Fruit fly (Drosophila melanogaster): ENCODE data around the gene CG16734.

Gene CG16734

DNA sequence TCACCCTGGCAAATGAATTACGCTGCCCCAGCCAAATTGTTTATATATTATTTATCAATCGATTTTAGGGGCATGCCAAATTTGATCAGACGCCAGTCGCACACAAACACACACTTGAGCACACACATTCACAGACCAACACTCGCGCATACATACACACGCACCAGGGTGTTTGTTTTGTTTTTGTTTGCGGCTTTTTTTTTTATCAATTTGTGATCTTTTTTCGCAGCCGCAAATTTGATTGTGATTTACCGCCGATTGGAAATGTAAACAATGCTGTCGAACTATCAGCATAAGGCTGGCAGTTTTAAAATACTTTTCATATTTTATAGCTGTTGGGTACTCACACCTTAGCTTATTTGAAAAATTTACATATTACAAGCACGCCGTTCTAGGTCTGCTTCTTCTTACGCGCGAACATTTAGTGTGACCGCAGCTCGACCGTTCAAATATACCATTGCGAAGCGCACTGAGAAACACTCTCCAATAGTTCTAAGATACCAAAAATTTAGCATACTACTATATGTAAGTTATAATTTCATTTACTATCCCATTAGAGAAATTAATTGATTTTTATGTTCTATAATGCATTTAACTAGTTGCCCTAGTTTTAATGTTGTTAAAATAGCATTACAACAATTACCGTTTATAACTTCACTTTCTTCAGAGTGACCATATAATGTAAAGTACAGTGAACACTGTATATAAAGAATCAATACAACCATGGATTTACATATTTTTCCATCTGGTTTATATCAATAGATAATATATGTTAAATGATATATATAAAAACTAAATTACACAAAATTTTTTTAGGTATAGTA, 17.4 kb upstream of the CG16734 start, which contains the start of gene pum:
pum (minus strand) TSS at position 415 of the 824 bp plus-strand sequence.
- no peak for TF ChIP-seq Hr78 (GFP tag; optimal IDR thresholded peaks at IDR 0.05)
- peak; percentile 68 for TF ChIP-seq woc (GFP tag; optimal IDR thresholded peaks at IDR 0.05)
- peak; percentile 49 for TF ChIP-seq HLH106 (tag; optimal IDR thresholded peaks at IDR 0.05)
- no peak for TF ChIP-seq Dif (GFP tag; optimal IDR thresholded peaks at IDR 0.05; ENCODE audit: partially characterized antibody)
- peak; percentile 9 for TF ChIP-seq Sp1 (GFP tag; optimal IDR thresholded peaks at IDR 0.05)
- peak; percentile 77 for TF ChIP-seq Rel (GFP tag; optimal IDR thresholded peaks at IDR 0.05)
- peak; percentile 61 for TF ChIP-seq Rel (tag; optimal IDR thresholded peaks at IDR 0.05)

DNA sequence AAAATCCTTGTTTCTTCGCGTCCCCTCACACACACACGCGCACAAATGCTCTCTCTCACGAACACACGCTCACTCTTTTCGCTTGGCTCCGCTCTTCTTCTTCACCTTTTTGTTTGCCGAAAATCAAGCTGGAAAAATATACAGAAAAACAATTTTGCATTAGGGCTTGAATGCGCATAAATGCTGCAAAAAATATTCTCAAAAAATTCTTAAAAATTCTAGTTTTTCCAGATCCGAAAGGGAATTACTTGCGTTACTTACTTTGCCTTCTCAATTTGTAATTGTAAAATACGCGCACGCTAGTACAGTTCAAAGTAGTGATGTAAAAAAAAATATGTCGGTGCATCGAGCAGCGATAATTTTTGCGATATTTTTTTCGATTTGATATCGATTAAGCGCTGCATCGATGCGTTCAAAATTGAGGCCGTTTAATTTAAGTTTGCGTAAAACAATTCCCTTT, 14.9 kb upstream of the CG16734 start:
- peak; percentile 54 for TF ChIP-seq fru (GFP tag; optimal IDR thresholded peaks at IDR 0.05)
- peak; percentile 27 for TF ChIP-seq h (GFP tag; optimal IDR thresholded peaks at IDR 0.05)
- TF ChIP-seq dsf (GFP tag; optimal IDR thresholded peaks at IDR 0.05; ENCODE audit: borderline replicate concordance), result peak; percentile 19
- peak; percentile 23 for TF ChIP-seq Sp1 (GFP tag; optimal IDR thresholded peaks at IDR 0.05)
- peak; percentile 18 for TF ChIP-seq brk (GFP tag; optimal IDR thresholded peaks at IDR 0.05)
- peak; percentile 24 for TF ChIP-seq psq (GFP tag; optimal IDR thresholded peaks at IDR 0.05)
- no peak for TF ChIP-seq usp (GFP tag; optimal IDR thresholded peaks at IDR 0.05)
- TF ChIP-seq foxo (GFP tag; optimal IDR thresholded peaks at IDR 0.05), result no peak
- TF ChIP-seq Jra (GFP tag; optimal IDR thresholded peaks at IDR 0.05), result peak; percentile 18
- no peak for TF ChIP-seq CrebA (GFP tag; optimal IDR thresholded peaks at IDR 0.05; ENCODE audit: borderline replicate concordance)
- peak; percentile 27 for TF ChIP-seq Hnf4 (GFP tag; optimal IDR thresholded peaks at IDR 0.05)
- TF ChIP-seq pan (optimal IDR thresholded peaks at IDR 0.05), result no peak
- TF ChIP-seq rgr (GFP tag; optimal IDR thresholded peaks at IDR 0.05), result peak; percentile 95
- TF ChIP-seq Rel (GFP tag; optimal IDR thresholded peaks at IDR 0.05), result no peak
- TF ChIP-seq Rel (tag; optimal IDR thresholded peaks at IDR 0.05), result peak; percentile 27
- TF ChIP-seq Myc (optimal IDR thresholded peaks at IDR 0.05), result no peak

DNA sequence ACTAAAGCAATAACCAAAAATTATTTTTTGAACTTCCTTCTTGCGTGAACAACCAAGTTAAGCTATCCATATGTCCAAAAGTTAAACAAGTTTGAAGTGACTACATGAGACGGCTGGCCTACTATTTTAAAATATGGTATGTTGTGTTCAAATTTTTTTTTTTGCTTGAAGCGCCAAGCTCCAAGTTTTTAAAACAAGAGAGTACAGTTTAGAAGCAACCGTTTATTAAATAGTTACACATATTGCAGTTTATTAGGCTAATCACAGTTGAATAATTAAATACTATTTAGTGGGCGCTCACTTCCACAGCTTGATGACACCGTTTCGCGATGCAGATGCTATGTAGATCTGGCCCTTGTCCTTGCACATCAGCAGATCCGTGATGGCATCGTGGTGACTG, 14.3 kb upstream of the CG16734 start, which contains the start of gene D1:
D1 (minus strand) TSS at position 101 of the 400 bp plus-strand sequence.
- TF ChIP-seq sage (GFP tag; optimal IDR thresholded peaks at IDR 0.05), result no peak
- TF ChIP-seq Sp1 (GFP tag; optimal IDR thresholded peaks at IDR 0.05), result no peak
- TF ChIP-seq OdsH (GFP tag; optimal IDR thresholded peaks at IDR 0.05), result no peak

DNA sequence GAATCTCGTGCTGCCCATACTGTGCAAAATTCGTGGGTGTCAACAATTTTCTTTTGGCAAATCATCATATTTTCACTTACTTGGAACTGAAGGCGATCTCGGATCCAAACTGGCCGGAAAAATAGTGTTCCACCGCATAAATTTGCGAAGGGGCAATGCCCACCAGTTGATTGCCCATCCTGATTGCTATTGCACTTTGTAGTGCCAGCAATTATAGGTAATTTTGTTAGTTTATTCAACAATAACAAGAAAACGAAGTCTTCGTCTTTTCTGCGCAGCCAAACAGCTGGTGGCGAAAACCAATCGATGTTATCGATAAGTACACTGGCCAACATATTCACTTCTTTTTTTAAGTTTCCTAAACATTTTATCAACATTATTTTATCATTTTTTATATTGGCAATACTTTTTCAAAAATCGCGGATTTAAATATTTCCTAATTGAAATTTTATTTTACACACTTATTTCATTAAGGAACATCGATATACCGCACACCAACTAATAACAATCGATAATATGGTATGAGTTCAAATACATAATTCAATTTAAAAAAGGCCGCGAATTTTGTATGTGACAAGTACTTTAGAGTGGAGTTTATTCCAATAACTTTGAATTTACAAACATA, 9.2 kb upstream of the CG16734 start, which contains the start of gene Vps15:
Vps15 (minus strand) TSS at position 294 of the 625 bp plus-strand sequence.
- TF ChIP-seq tai (GFP tag; optimal IDR thresholded peaks at IDR 0.05) (no peak), psq (GFP tag; optimal IDR thresholded peaks at IDR 0.05) (peak; percentile 30), Sp1 (GFP tag; optimal IDR thresholded peaks at IDR 0.05) (peak; percentile 79), N (GFP tag; optimal IDR thresholded peaks at IDR 0.05) (no peak), dl (GFP tag; optimal IDR thresholded peaks at IDR 0.05; ENCODE audit: insufficient read depth in 1 of 2, partially characterized antibody in 2 of 2) (no peak), Dfd (GFP tag; optimal IDR thresholded peaks at IDR 0.05) (no peak), foxo (GFP tag; optimal IDR thresholded peaks at IDR 0.05) (peak in 1 of 2 experiments; percentile 72), dmrt93B (GFP tag; optimal IDR thresholded peaks at IDR 0.05) (peak; percentile 25), GATAd (GFP tag; optimal IDR thresholded peaks at IDR 0.05) (peak; percentile 6), woc (GFP tag; optimal IDR thresholded peaks at IDR 0.05) (peak; percentile 82), CrebA (GFP tag; optimal IDR thresholded peaks at IDR 0.05; ENCODE audit: borderline replicate concordance) (no peak), Vsx2 (GFP tag; optimal IDR thresholded peaks at IDR 0.05; ENCODE audit: partially characterized antibody) (no peak), usp (GFP tag; optimal IDR thresholded peaks at IDR 0.05) (no peak), rgr (GFP tag; optimal IDR thresholded peaks at IDR 0.05) (peak; percentile 71), Hnf4 (GFP tag; optimal IDR thresholded peaks at IDR 0.05) (peak; percentile 86), CG32264 (GFP tag; optimal IDR thresholded peaks at IDR 0.05) (no peak), Dif (GFP tag; optimal IDR thresholded peaks at IDR 0.05; ENCODE audit: partially characterized antibody) (no peak), brk (GFP tag; optimal IDR thresholded peaks at IDR 0.05) (peak; percentile 85), Rel (GFP tag; optimal IDR thresholded peaks at IDR 0.05) (no peak), Rel (tag; optimal IDR thresholded peaks at IDR 0.05) (peak; percentile 37), ey (GFP tag; optimal IDR thresholded peaks at IDR 0.05) (peak; percentile 73), jim (GFP tag; optimal IDR thresholded peaks at IDR 0.05) (no peak), OdsH (GFP tag; optimal IDR thresholded peaks at IDR 0.05) (peak; percentile 73), Abd-B (GFP tag; optimal IDR thresholded peaks at IDR 0.05) (no peak), sv (GFP tag; optimal IDR thresholded peaks at IDR 0.05) (peak; percentile 19), HLH106 (tag; optimal IDR thresholded peaks at IDR 0.05) (peak; percentile 79), CG9705 (GFP tag; optimal IDR thresholded peaks at IDR 0.05) (peak; percentile 51), Jra (GFP tag; optimal IDR thresholded peaks at IDR 0.05) (peak; percentile 56), fru (GFP tag; optimal IDR thresholded peaks at IDR 0.05) (peak; percentile 74), Mio (GFP tag; optimal IDR thresholded peaks at IDR 0.05) (no peak), Hr83 (GFP tag; optimal IDR thresholded peaks at IDR 0.05; ENCODE audit: poor library complexity, severe bottlenecking) (no peak), sage (GFP tag; optimal IDR thresholded peaks at IDR 0.05) (peak; percentile 28), pan (optimal IDR thresholded peaks at IDR 0.05) (no peak), Hr78 (GFP tag; optimal IDR thresholded peaks at IDR 0.05) (no peak), Myc (optimal IDR thresholded peaks at IDR 0.05) (no peak), br (GFP tag; optimal IDR thresholded peaks at IDR 0.05) (peak; percentile 33)
